Worm (Caenorhabditis elegans) whole organism, L3 larva: ENCODE measurements around the gene emb-9.

Experiments
- R02D3.7 ChIP-seq: fragments of 150-350 bp; optimal IDR thresholded peaks from 2 replicates; lab custom pipeline; 2014; ENCODE audit warnings: missing biosample characterization, missing genetic modification characterization
- ZK546.5 ChIP-seq: sonication (generic microtip); optimal IDR thresholded peaks from 2 replicates; lab custom pipeline; 2017; ENCODE audit warnings: missing biosample characterization, missing genetic modification characterization
- aly-2 ChIP-seq: fragments of 150-350 bp; optimal IDR thresholded peaks from 2 replicates; lab custom pipeline; 2014; ENCODE audit warnings: missing biosample characterization, missing genetic modification characterization
- ceh-82 ChIP-seq: fragments of 150-350 bp; optimal IDR thresholded peaks from 2 replicates; lab custom pipeline; 2014; ENCODE audit warnings: missing biosample characterization, missing genetic modification characterization
- ceh-9 ChIP-seq: sonication (generic microtip); optimal IDR thresholded peaks from 2 replicates; lab custom pipeline; 2018; ENCODE audit warnings: missing biosample characterization, missing genetic modification characterization
- daf-12 ChIP-seq: fragments of 150-350 bp; optimal IDR thresholded peaks from 2 replicates; lab custom pipeline; 2014; ENCODE audit warnings: missing biosample characterization, missing genetic modification reagents, missing genetic modification characterization
- egl-27 ChIP-seq: sonication (generic microtip); optimal IDR thresholded peaks from 4 replicates; lab custom pipeline; 2017; ENCODE audit warnings: missing biosample characterization, missing genetic modification reagents, missing genetic modification characterization
- egl-5 ChIP-seq: fragments of 150-350 bp; optimal IDR thresholded peaks from 2 replicates; lab custom pipeline; 2017; ENCODE audit warnings: missing biosample characterization, missing genetic modification reagents, missing genetic modification characterization, inconsistent platforms
- elt-1 ChIP-seq: fragments of 150-350 bp; optimal IDR thresholded peaks from 2 replicates; lab custom pipeline; 2014; ENCODE audit warnings: missing biosample characterization, missing genetic modification characterization
- elt-2 ChIP-seq: sonication (generic microtip); optimal IDR thresholded peaks from 2 replicates; lab custom pipeline; 2016; ENCODE audit warnings: missing genetic modification reagents, mild to moderate bottlenecking, missing genetic modification characterization, missing compliant biosample characterization
- elt-3 ChIP-seq, 3 experiments: fragments of 150-350 bp in 1 of 3; sonication (generic microtip) in 2 of 3; optimal IDR thresholded peaks; 2 replicates in 2 of 3; 4 replicates in 1 of 3; lab custom pipeline; 2014 to 2017; ENCODE audit warnings: missing biosample characterization in 3 of 3, missing genetic modification characterization in 3 of 3
- fkh-10 ChIP-seq: sonication (generic microtip); optimal IDR thresholded peaks from 2 replicates; lab custom pipeline; 2017; ENCODE audit warnings: missing biosample characterization, missing genetic modification reagents, missing genetic modification characterization
- fos-1 ChIP-seq: fragments of 150-350 bp; optimal IDR thresholded peaks from 2 replicates; lab custom pipeline; 2014; ENCODE audit warnings: missing biosample characterization, missing genetic modification characterization
- jun-1 ChIP-seq: fragments of 150-350 bp; optimal IDR thresholded peaks from 2 replicates; lab custom pipeline; 2014; ENCODE audit warnings: missing biosample characterization, missing genetic modification reagents, missing genetic modification characterization
- lin-15B ChIP-seq: fragments of 150-350 bp; optimal IDR thresholded peaks from 2 replicates; lab custom pipeline; 2014; ENCODE audit warnings: missing biosample characterization, missing genetic modification characterization
- lin-39 ChIP-seq: fragments of 150-350 bp; optimal IDR thresholded peaks from 2 replicates; lab custom pipeline; 2018; ENCODE audit warnings: missing biosample characterization, missing genetic modification reagents, missing genetic modification characterization
- mdl-1 ChIP-seq: fragments of 150-350 bp; optimal IDR thresholded peaks from 2 replicates; lab custom pipeline; 2014; ENCODE audit warnings: missing biosample characterization, missing genetic modification characterization
- nfya-1 ChIP-seq: sonication (generic microtip); optimal IDR thresholded peaks from 2 replicates; lab custom pipeline; 2017; ENCODE audit warnings: missing genetic modification characterization, mild to moderate bottlenecking, missing compliant biosample characterization, antibody characterized with exemption, moderate library complexity; ENCODE audit not compliant: insufficient read depth
- nhr-12 ChIP-seq: fragments of 150-350 bp; optimal IDR thresholded peaks from 2 replicates; lab custom pipeline; 2014; ENCODE audit warnings: missing biosample characterization, missing genetic modification characterization
- nhr-23 ChIP-seq: fragments of 150-350 bp; optimal IDR thresholded peaks from 2 replicates; lab custom pipeline; 2014; ENCODE audit warnings: missing biosample characterization, missing genetic modification reagents, missing genetic modification characterization
- nhr-237 ChIP-seq: fragments of 150-350 bp; optimal IDR thresholded peaks from 2 replicates; lab custom pipeline; 2014; ENCODE audit warnings: missing biosample characterization, missing genetic modification characterization
- nhr-25 ChIP-seq: sonication (generic microtip); optimal IDR thresholded peaks from 2 replicates; lab custom pipeline; 2017; ENCODE audit warnings: missing biosample characterization, missing genetic modification characterization
- nhr-28 ChIP-seq: fragments of 150-350 bp; optimal IDR thresholded peaks from 2 replicates; lab custom pipeline; 2014; ENCODE audit warnings: missing biosample characterization, missing genetic modification characterization
- nhr-67 ChIP-seq: fragments of 150-350 bp; optimal IDR thresholded peaks from 2 replicates; lab custom pipeline; 2014; ENCODE audit warnings: missing biosample characterization, missing genetic modification characterization
- nhr-76 ChIP-seq: fragments of 150-350 bp; sonication (generic microtip); optimal IDR thresholded peaks from 5 replicates; lab custom pipeline; 2014; ENCODE audit warnings: missing biosample characterization, missing genetic modification characterization
- nhr-77 ChIP-seq: fragments of 150-350 bp; optimal IDR thresholded peaks from 2 replicates; lab custom pipeline; 2014; ENCODE audit warnings: missing biosample characterization, missing genetic modification characterization
- skn-1 ChIP-seq: fragments of 150-350 bp; optimal IDR thresholded peaks from 2 replicates; lab custom pipeline; 2014; ENCODE audit warnings: missing biosample characterization, missing genetic modification characterization
- snpc-4 ChIP-seq: fragments of 150-350 bp; optimal IDR thresholded peaks from 2 replicates; lab custom pipeline; 2014; ENCODE audit warnings: missing biosample characterization, missing genetic modification characterization
- tbx-2 ChIP-seq: sonication (generic microtip); optimal IDR thresholded peaks from 2 replicates; lab custom pipeline; 2016; ENCODE audit warnings: mild to moderate bottlenecking, missing genetic modification characterization, missing compliant biosample characterization
- zag-1 ChIP-seq: fragments of 150-350 bp; optimal IDR thresholded peaks from 2 replicates; lab custom pipeline; 2014; ENCODE audit warnings: missing biosample characterization, missing genetic modification characterization
- ztf-11 ChIP-seq: fragments of 150-350 bp; optimal IDR thresholded peaks from 2 replicates; lab custom pipeline; 2014; ENCODE audit warnings: missing biosample characterization, missing genetic modification characterization
- ztf-4 ChIP-seq: fragments of 150-350 bp; optimal IDR thresholded peaks from 2 replicates; lab custom pipeline; 2014; ENCODE audit warnings: missing biosample characterization, missing genetic modification characterization

emb-9 gene

DNA sequence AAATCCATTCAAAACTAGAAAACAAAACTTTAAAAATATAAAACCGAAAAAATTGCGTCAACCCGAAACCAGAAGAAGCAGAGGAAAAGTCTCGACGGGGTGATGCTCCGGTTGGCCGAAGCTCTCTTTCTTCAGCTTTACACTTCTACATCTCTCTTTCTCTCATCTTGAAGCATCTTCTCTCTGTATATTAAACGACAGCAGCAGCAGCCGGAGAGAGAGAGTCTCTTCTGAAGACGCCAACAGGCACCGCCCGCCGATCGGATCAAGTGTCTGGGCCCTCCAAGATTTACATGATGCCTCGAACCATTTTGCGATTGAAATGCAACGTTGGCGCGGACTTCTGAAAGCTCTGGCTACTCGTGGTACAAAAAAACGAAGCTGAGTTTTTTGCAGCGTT is 2.5 kb upstream of the emb-9 start:
- TF ChIP-seq nhr-12 (no peak), skn-1 (tag; lab: Kevin White, UChicago) (no peak), nhr-67 (tag; lab: Kevin White, UChicago) (no peak), fos-1 (tag; lab: Kevin White, UChicago) (no peak), nfya-1 (peak; percentile 32), mdl-1 (tag; lab: Kevin White, UChicago) (no peak), daf-12 (no peak)

DNA sequence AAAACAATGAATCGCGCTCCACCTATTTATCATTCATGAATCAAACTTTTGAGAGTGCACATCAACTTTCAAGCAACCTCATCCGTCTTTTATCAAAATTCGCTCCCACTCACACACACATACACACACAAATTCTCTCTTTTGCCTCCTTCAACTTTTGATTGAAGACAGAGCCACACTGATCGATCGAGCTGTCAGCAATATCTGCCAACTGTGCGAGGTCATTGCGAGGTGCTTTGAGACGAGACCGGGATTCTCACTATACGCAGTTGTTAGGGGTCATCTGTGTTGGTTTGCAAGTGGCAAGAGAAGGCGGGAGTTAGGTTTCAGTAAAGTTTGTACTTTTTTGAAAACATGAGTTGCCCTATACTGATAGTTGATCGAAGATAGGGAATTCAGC is 1.9 kb upstream of the emb-9 start:
- TF ChIP-seq egl-5 (tag; lab: Kevin White, UChicago) (no peak), tbx-2 (tag; lab: Kevin White, UChicago) (no peak), lin-39 (tag; lab: Kevin White, UChicago) (peak; percentile 75)
- TF ChIP-seq, all 47 proteins: peak for 1

DNA sequence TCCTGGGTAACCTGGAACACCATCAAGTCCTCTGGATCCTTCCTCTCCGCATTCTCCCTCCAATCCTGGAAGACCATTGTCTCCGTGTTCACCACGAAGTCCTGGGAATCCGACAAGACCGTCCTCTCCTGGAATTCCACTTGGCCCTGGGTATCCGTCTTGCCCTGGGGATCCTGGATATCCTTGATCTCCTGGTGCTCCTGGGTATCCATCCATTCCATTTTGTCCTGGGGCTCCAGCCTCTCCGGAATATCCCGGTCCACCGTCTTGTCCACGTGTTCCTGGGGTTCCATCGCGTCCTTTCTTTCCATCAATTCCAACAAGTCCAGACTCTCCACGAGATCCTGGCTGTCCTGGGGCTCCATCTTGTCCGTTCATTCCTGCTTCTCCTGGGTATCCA is 4.2 kb downstream of the emb-9 start:
- TF ChIP-seq nhr-28 (tag; lab: Kevin White, UChicago) (no peak), elt-3 (tag; optimal IDR thresholded peaks at IDR 0.05; lab: Kevin White, UChicago) (no peak)

DNA sequence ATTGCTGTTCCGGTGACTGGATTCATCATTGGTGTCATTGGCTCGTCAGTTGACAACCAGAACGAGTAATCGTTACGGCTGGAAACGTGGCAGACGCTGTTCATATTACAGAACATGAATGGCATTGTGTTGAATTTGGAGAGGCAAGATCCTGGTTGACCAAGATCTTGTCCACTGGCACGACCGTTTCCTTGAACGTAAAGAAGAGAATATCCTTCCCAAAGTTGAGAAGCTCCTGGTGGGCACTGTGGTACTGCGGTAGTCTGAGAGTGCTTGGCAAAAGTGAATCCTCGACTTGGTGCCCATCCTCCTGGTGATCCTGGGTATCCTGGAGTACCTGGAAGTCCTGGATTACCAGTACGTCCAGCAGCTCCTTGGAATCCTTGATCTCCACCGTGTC is 6.3 kb downstream of the emb-9 start:
- TF ChIP-seq R02D3.7 (tag; lab: Kevin White, UChicago) (no peak), ztf-4 (tag; lab: Kevin White, UChicago) (no peak), tbx-2 (tag; lab: Kevin White, UChicago) (no peak), ztf-11 (tag; lab: Kevin White, UChicago) (no peak), nhr-77 (no peak), nhr-237 (tag; lab: Kevin White, UChicago) (no peak), elt-2 (tag; lab: Kevin White, UChicago) (no peak), egl-5 (tag; lab: Kevin White, UChicago) (no peak), skn-1 (tag; lab: Kevin White, UChicago) (no peak), nhr-25 (no peak), fos-1 (tag; lab: Kevin White, UChicago) (no peak), daf-12 (no peak), fkh-10 (no peak), elt-1 (tag; lab: Kevin White, UChicago) (no peak)

DNA sequence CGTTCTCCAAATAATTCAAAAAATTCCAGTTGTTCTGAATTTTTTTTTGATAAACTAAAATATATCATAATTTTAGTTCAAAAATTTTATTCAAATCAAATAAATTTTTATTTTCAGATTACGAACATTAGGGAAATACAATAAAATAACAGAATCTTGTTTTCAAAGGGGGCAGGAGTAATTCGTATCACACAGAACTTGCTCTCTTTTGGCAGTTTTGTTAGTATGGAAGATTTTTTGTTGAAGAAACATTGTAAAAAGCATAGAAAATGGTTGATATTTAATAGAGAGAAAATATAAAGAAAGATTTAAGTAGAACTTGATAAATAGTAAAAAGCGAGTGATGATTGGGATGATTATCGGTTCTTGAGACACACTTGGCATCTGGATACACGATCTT is 7.4 kb downstream of the emb-9 start:
- no peak for TF ChIP-seq ztf-4 (tag; lab: Kevin White, UChicago)
- TF ChIP-seq zag-1 (tag; lab: Kevin White, UChicago), result no peak
- no peak for TF ChIP-seq egl-27 (tag; lab: Kevin White, UChicago)
- TF ChIP-seq ztf-11 (tag; lab: Kevin White, UChicago), result no peak
- no peak for TF ChIP-seq nhr-76 (tag; lab: Kevin White, UChicago)

DNA sequence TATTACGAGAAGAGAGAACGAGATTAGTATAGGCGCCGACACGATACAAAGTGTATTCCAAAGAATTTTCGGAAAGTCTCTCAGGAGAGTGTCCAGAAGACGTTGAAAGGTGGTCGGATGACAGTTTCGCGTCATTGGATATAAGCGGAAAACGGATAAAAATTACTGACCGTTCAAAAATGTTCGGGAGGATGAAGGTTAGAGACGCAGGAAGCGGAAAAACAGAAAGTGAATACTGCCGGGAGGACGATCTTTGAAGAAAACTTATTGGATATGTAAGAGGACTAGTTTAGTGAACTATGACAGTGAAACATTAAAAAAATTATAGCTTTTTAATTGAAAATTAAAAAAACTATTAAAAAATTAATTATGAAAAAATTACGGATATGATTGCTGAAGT is 9.2 kb downstream of the emb-9 start:
- peak; percentile 26 for TF ChIP-seq nhr-23
- no peak for TF ChIP-seq snpc-4 (tag; lab: Kevin White, UChicago)
- no peak for TF ChIP-seq lin-15B
- TF ChIP-seq, all 47 proteins: peak for 1

DNA sequence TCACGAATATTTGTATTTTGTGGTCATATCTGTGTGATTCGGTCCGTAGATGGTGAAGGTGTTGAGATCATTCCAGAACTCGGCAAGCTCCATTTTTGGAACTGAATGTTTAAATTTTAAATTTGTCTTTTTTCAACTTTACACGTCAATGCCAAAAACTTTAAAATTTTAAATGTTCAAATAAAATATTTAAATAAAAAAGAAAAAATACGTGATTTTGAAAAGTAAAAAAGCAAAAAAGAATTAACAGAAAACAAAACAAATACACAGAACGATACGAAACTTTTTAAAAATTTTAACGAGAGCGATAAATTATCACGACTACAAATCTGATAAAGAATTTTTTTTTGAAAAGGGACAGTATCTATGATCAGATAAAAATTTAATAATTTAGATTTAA is 10.1 kb downstream of the emb-9 start, which contains the start of gene elo-4:
Gene elo-4 (minus strand): TSS at position 101 of the 400 bp plus-strand sequence.
- TF ChIP-seq R02D3.7 (tag; lab: Kevin White, UChicago) (no peak), ztf-4 (tag; lab: Kevin White, UChicago) (no peak), lin-15B (no peak), egl-27 (tag; lab: Kevin White, UChicago) (no peak), lin-39 (tag; lab: Kevin White, UChicago) (no peak), nhr-23 (no peak), nhr-76 (tag; lab: Kevin White, UChicago) (no peak), skn-1 (tag; lab: Kevin White, UChicago) (no peak), aly-2 (no peak), fos-1 (tag; lab: Kevin White, UChicago) (no peak), snpc-4 (tag; lab: Kevin White, UChicago) (no peak), ceh-82 (tag; lab: Kevin White, UChicago) (no peak), ceh-9 (tag; lab: Kevin White, UChicago) (no peak), nhr-67 (tag; lab: Kevin White, UChicago) (no peak), nhr-28 (tag; lab: Kevin White, UChicago) (no peak), egl-5 (tag; lab: Kevin White, UChicago) (no peak), ZK546.5 (tag; lab: Kevin White, UChicago) (no peak), jun-1 (tag; lab: Kevin White, UChicago) (no peak), nhr-237 (tag; lab: Kevin White, UChicago) (no peak), mdl-1 (tag; lab: Kevin White, UChicago) (no peak)
